Fruit fly (Drosophila melanogaster) whole organism, adult: ENCODE measurements around the gene Tig.

ENCODE experiments used
- CG14711 ChIP-seq: fragments of 200-800 bp; sonication (Bioruptor generic); optimal IDR thresholded peaks from 2 replicates; lab custom pipeline; 2018; ENCODE audit warnings: missing biosample characterization, mild to moderate bottlenecking, missing genetic modification characterization, moderate library complexity
- CG7045 ChIP-seq: fragments of 200-800 bp; sonication (Bioruptor generic); optimal IDR thresholded peaks from 2 replicates; lab custom pipeline; 2017; ENCODE audit warnings: missing biosample characterization, mild to moderate bottlenecking, missing genetic modification characterization
- Clk ChIP-seq: fragments of 200-800 bp; sonication (Bioruptor generic); optimal IDR thresholded peaks from 2 replicates; lab custom pipeline; 2017; ENCODE audit warnings: missing biosample characterization, missing genetic modification characterization
- Hr96 ChIP-seq: fragments of 200-800 bp; sonication (Bioruptor generic); optimal IDR thresholded peaks from 2 replicates; lab custom pipeline; 2016; ENCODE audit warnings: missing biosample characterization, missing genetic modification characterization
- Mnt ChIP-seq: fragments of 200-800 bp; sonication (Bioruptor generic); optimal IDR thresholded peaks from 2 replicates; lab custom pipeline; 2016; ENCODE audit warnings: missing biosample characterization, mild to moderate bottlenecking, missing genetic modification characterization
- cic ChIP-seq: fragments of 200-800 bp; sonication (Bioruptor generic); optimal IDR thresholded peaks from 2 replicates; lab custom pipeline; 2017; ENCODE audit warnings: missing biosample characterization, mild to moderate bottlenecking, missing genetic modification characterization, moderate library complexity
- kay ChIP-seq: fragments of 200-800 bp; sonication (Bioruptor generic); peaks from one replicate; lab custom pipeline; 2016; ENCODE audit warnings: missing biosample characterization, missing genetic modification characterization, borderline replicate concordance
- pad ChIP-seq: fragments of 200-800 bp; sonication (Bioruptor generic); optimal IDR thresholded peaks from 3 replicates; lab custom pipeline; 2017; ENCODE audit warnings: missing biosample characterization, missing genetic modification characterization, mild to moderate bottlenecking, moderate library complexity, missing genetic modification reagents

DNA sequence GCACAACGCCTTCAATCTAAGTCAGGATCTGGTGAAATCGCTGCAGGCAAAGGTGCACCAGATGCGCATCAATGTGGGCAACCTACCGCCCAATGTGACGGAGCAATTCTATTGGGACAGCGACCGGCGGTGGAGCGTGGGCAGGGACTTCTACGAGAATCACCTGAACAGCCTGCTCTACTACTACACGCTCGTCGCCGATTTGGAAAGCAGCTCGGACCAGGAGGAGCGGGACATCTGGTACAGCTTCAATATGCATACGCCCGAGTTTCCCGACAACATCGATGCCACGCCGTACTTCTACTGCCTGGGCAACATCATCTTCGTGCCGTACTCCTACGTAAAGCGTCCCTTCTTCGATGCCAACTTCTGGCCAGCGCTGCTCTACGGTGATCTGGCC is 53.8 kb downstream of the Tig start:
- no peak for TF ChIP-seq Clk (GFP tag; lab: Kevin White, UChicago)
- no peak for TF ChIP-seq CG14711 (tag; lab: Kevin White, UChicago)
- TF ChIP-seq kay (GFP tag; lab: Kevin White, UChicago): no peak
- no peak for TF ChIP-seq Mnt
- no peak for TF ChIP-seq Hr96 (GFP tag; lab: Kevin White, UChicago)
- no peak for TF ChIP-seq pad (GFP tag; lab: Kevin White, UChicago)
- TF ChIP-seq CG7045: no peak
- TF ChIP-seq cic (GFP tag; lab: Kevin White, UChicago): no peak
